Fruit fly (Drosophila melanogaster) whole organism: ENCODE measurements around the gene exex.

Source experiments
- CG8478 ChIP-seq: fragments of >200 bp; optimal IDR thresholded peaks from 2 replicates; lab custom pipeline; 2018; ENCODE audit warnings: inconsistent platforms
- Dll ChIP-seq: fragments of >200 bp; optimal IDR thresholded peaks from 2 replicates; lab custom pipeline; 2017
- pan ChIP-seq: fragments of >200 bp; optimal IDR thresholded peaks from 2 replicates; lab custom pipeline; 2017
- psq ChIP-seq: fragments of >200 bp; optimal IDR thresholded peaks from 2 replicates; lab custom pipeline; 2017
- usp ChIP-seq: fragments of >200 bp; optimal IDR thresholded peaks from 2 replicates; lab custom pipeline; 2017; ENCODE audit warnings: missing biosample characterization, missing genetic modification characterization, mixed read lengths

DNA sequence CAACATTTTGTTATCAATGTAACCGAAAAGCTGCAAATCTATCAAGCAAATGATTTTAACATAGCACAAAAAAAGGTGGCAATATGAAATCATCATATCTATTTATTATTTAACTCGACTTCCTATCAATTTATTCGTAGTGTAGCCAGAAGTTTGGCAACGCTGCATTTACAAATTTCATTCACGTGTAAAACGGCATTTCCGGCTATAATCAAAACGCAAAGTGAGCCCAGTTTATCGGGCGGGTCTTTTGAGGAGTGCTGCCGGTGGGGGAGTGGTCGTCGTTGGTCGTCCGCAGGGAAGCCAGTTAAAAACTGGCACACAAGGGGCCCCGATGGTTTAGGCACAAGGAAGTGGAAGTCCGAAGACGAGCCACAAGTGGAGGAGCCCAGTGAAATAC, 34.0 kb downstream of the exex start:
- no peak for TF ChIP-seq usp (GFP tag; lab: Kevin White, UChicago)
- TF ChIP-seq Dll (lab: Kevin White, UChicago): no peak
- no peak for TF ChIP-seq pan (lab: Kevin White, UChicago)
- TF ChIP-seq CG8478 (lab: Kevin White, UChicago): no peak
- TF ChIP-seq psq (lab: Kevin White, UChicago): no peak
